Fruit fly (Drosophila melanogaster) whole organism, embryonic: ENCODE measurements around the gene CG6923.

Experiments
- BEAF-32 ChIP-seq: fragments of 200-800 bp; sonication (Bioruptor generic); optimal IDR thresholded peaks from 3 replicates; lab custom pipeline; 2017; ENCODE audit warnings: missing biosample characterization, missing genetic modification characterization, mild to moderate bottlenecking, moderate library complexity, missing genetic modification reagents
- CG8478 ChIP-seq: fragments of >200 bp; optimal IDR thresholded peaks from 2 replicates; lab custom pipeline; 2018
- D ChIP-seq, 2 experiments: fragments of 200-800 bp in 1 of 2; fragments of >200 bp in 1 of 2; sonication (Bioruptor generic) in 1 of 2; optimal IDR thresholded peaks; 2 replicates in 1 of 2; 3 replicates in 1 of 2; lab custom pipeline; 2017; ENCODE audit warnings: mild to moderate bottlenecking in 1 of 2, missing biosample characterization in 1 of 2, missing genetic modification characterization in 1 of 2, missing genetic modification reagents in 1 of 2
- Jarid2 ChIP-seq: fragments of 200-800 bp; sonication (Bioruptor generic); optimal IDR thresholded peaks from 3 replicates; lab custom pipeline; 2017; ENCODE audit warnings: mild to moderate bottlenecking, missing biosample characterization, missing genetic modification reagents, missing genetic modification characterization
- Lhr ChIP-seq: fragments of 200-800 bp; sonication (Bioruptor generic); optimal IDR thresholded peaks from 3 replicates; lab custom pipeline; 2017; ENCODE audit warnings: mild to moderate bottlenecking, missing biosample characterization, missing genetic modification reagents, missing genetic modification characterization
- TFAM ChIP-seq: fragments of 200-800 bp; sonication (Bioruptor generic); optimal IDR thresholded peaks from 2 replicates; lab custom pipeline; 2017; ENCODE audit warnings: missing biosample characterization, missing genetic modification characterization, inconsistent platforms
- Usf ChIP-seq: fragments of 200-800 bp; sonication (Bioruptor generic); optimal IDR thresholded peaks from 2 replicates; lab custom pipeline; 2017; ENCODE audit warnings: missing genotype, missing biosample characterization, missing genetic modification characterization
- exex ChIP-seq: fragments of 200-800 bp; sonication (Bioruptor generic); optimal IDR thresholded peaks from 4 replicates; lab custom pipeline; 2018; ENCODE audit warnings: missing biosample characterization, mild to moderate bottlenecking, missing genetic modification characterization, moderate library complexity
- psq ChIP-seq: fragments of 200-800 bp; sonication (Bioruptor generic); optimal IDR thresholded peaks from 2 replicates; lab custom pipeline; 2017; ENCODE audit warnings: missing biosample characterization, missing genetic modification characterization
- tio ChIP-seq: fragments of 200-800 bp; sonication (Bioruptor generic); optimal IDR thresholded peaks from 2 replicates; lab custom pipeline; 2017; ENCODE audit warnings: missing biosample characterization, missing genetic modification characterization, inconsistent platforms

dm6 chr3R:11771492-11771891 lies 21.7 kb upstream of the CG6923 start:
- TF ChIP-seq Usf (no peak), D (optimal IDR thresholded peaks at IDR 0.05; lab: Kevin White, UChicago) (no peak), D (GFP tag; optimal IDR thresholded peaks at IDR 0.05; lab: Kevin White, UChicago) (no peak), Lhr (GFP tag; lab: Kevin White, UChicago) (no peak), exex (no peak), CG8478 (no peak), Jarid2 (GFP tag; lab: Kevin White, UChicago) (no peak), BEAF-32 (GFP tag; lab: Kevin White, UChicago) (no peak), psq (GFP tag; lab: Kevin White, UChicago) (no peak), tio (GFP tag; lab: Kevin White, UChicago) (no peak), TFAM (no peak)
